Worm (Caenorhabditis elegans) whole organism, early embryonic: ENCODE results near the gene C33A11.2.

Experiments used
- B0310.2 ChIP-seq: sonication (generic microtip); optimal IDR thresholded peaks from 2 replicates; lab custom pipeline; 2016; ENCODE audit warnings: mild to moderate bottlenecking, missing genetic modification characterization, missing compliant biosample characterization
- F13C5.2 ChIP-seq: sonication (generic microtip); optimal IDR thresholded peaks from 2 replicates; lab custom pipeline; 2017; ENCODE audit warnings: mild to moderate bottlenecking, missing genetic modification characterization, inconsistent platforms, missing compliant biosample characterization
- aly-1 ChIP-seq: sonication (generic microtip); optimal IDR thresholded peaks from 2 replicates; lab custom pipeline; 2016; ENCODE audit warnings: missing genetic modification characterization, missing compliant biosample characterization
- ama-1 ChIP-seq: fragments of 150-350 bp; optimal IDR thresholded peaks from 2 replicates; lab custom pipeline; 2014
- ceh-13 ChIP-seq: fragments of 200-800 bp; sonication (Bioruptor generic); optimal IDR thresholded peaks from 2 replicates; lab custom pipeline; 2018; ENCODE audit warnings: mild to moderate bottlenecking, missing genetic modification characterization, missing compliant biosample characterization
- ceh-36 ChIP-seq: sonication (generic microtip); optimal IDR thresholded peaks from 2 replicates; lab custom pipeline; 2016; ENCODE audit warnings: missing genetic modification characterization, inconsistent platforms, missing compliant biosample characterization
- ets-7 ChIP-seq: sonication (generic microtip); optimal IDR thresholded peaks from 2 replicates; lab custom pipeline; 2016; ENCODE audit warnings: missing genotype, missing genetic modification characterization, missing compliant biosample characterization
- flt-1 ChIP-seq: fragments of 200-800 bp; sonication (Bioruptor generic); IDR thresholded peaks from 2 replicates; pipeline ENCODE4 v1.3.6; 2022; ENCODE audit warnings: missing genetic modification characterization, missing compliant biosample characterization
- hmbx-1 ChIP-seq: sonication (generic microtip); optimal IDR thresholded peaks from 2 replicates; lab custom pipeline; 2016; ENCODE audit warnings: mild to moderate bottlenecking, missing genetic modification characterization, missing compliant biosample characterization
- hmg-4 ChIP-seq: fragments of 200-800 bp; sonication (Bioruptor generic); optimal IDR thresholded peaks from 2 replicates; lab custom pipeline; 2018; ENCODE audit warnings: mild to moderate bottlenecking, missing genetic modification characterization, missing compliant biosample characterization
- hnd-1 ChIP-seq: sonication (generic microtip); optimal IDR thresholded peaks from 2 replicates; lab custom pipeline; 2016; ENCODE audit warnings: missing genetic modification characterization, missing compliant biosample characterization
- pes-1 ChIP-seq: fragments of 200-800 bp; sonication (Bioruptor generic); IDR thresholded peaks from 2 replicates; pipeline ENCODE4 v1.3.6; 2022; ENCODE audit warnings: missing genetic modification reagents, missing genetic modification characterization, missing compliant biosample characterization
- scrt-1 ChIP-seq: fragments of 200-800 bp; sonication (Bioruptor generic); IDR thresholded peaks from 2 replicates; pipeline ENCODE4 v1.3.6; 2022; ENCODE audit warnings: missing genetic modification characterization, missing compliant biosample characterization
- sea-1 ChIP-seq: fragments of 200-800 bp; sonication (Bioruptor generic); conservative IDR thresholded peaks from 2 replicates; pipeline ENCODE4 v1.3.6; 2022; ENCODE audit warnings: missing genetic modification characterization, missing compliant biosample characterization
- tbx-11 ChIP-seq: fragments of 200-800 bp; sonication (Bioruptor generic); IDR thresholded peaks from 2 replicates; pipeline ENCODE4 v1.3.6; 2022; ENCODE audit warnings: missing genetic modification characterization, missing compliant biosample characterization
- tbx-37 ChIP-seq: fragments of 200-800 bp; sonication (Bioruptor generic); conservative IDR thresholded peaks from 2 replicates; pipeline ENCODE4 v1.3.6; 2022; ENCODE audit warnings: missing genetic modification reagents, missing genetic modification characterization, missing compliant biosample characterization
- tra-4 ChIP-seq: sonication (generic microtip); optimal IDR thresholded peaks from 2 replicates; lab custom pipeline; 2017; ENCODE audit warnings: missing genetic modification characterization, missing compliant biosample characterization

Gene C33A11.2

DNA sequence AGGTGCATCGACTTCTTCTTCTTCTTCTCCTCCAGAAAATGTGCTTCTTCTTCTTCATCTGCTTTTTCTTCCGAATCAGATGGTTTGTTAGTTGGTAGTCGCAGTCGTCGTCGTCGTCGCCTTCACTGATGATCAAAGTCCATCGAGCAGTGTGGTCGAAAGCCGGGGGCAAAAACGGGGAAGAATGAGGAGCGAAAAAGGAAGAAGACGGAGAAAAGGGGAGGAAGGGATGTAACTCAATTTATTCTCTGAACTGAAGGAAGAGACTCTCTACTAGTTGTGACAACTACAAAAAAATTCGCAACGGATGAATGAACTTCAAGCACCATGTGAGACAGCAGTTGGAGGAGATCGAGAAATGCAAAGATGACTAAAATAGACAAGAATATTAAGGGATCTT, 29.9 kb downstream of the C33A11.2 start:
- TF ChIP-seq flt-1 (GFP tag; lab: Robert Waterston, UW) (no peak), hnd-1 (tag; lab: Kevin White, UChicago) (no peak), ama-1 (no peak), F13C5.2 (tag; lab: Kevin White, UChicago) (no peak), tbx-37 (GFP tag; lab: Robert Waterston, UW) (no peak), hmbx-1 (tag; lab: Kevin White, UChicago) (no peak), tbx-11 (GFP tag; lab: Robert Waterston, UW) (no peak), ceh-13 (GFP tag; lab: Kevin White, UChicago) (no peak), scrt-1 (GFP tag; lab: Robert Waterston, UW) (no peak), B0310.2 (no peak), aly-1 (no peak), pes-1 (GFP tag; lab: Robert Waterston, UW) (no peak), tra-4 (tag; lab: Kevin White, UChicago) (no peak), ceh-36 (tag; lab: Kevin White, UChicago) (no peak), hmg-4 (GFP tag; lab: Kevin White, UChicago) (no peak), sea-1 (GFP tag; lab: Robert Waterston, UW) (no peak), ets-7 (no peak)

DNA sequence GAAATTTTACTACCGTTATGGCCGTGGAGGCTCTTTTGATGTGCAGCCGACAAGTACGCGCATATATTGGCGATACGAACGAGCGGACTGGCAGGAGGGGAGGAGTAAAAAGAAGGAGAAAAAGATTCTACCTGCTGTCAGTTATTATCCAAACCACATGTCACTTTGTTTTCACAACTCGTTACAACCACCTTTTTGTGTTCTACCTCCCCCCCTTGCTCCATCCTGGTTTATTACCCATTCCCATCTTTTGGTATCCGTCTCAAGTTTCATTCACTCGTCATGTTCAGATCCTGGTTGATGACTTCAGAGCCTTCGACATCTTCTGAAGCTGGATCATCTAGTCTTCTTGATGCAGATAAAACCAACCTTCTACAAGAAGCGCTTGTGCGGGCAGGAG, 41.8 kb downstream of the C33A11.2 start, which contains the start of gene psa-3:
Gene psa-3 (plus strand): TSS at position 301 of the 400 bp plus-strand sequence.
- no peak for TF ChIP-seq ets-7
- no peak for TF ChIP-seq flt-1 (GFP tag; lab: Robert Waterston, UW)
- no peak for TF ChIP-seq tra-4 (tag; lab: Kevin White, UChicago)
- TF ChIP-seq tbx-11 (GFP tag; lab: Robert Waterston, UW), result no peak
- no peak for TF ChIP-seq ceh-13 (GFP tag; lab: Kevin White, UChicago)
- TF ChIP-seq pes-1 (GFP tag; lab: Robert Waterston, UW), result no peak
- no peak for TF ChIP-seq aly-1
- TF ChIP-seq F13C5.2 (tag; lab: Kevin White, UChicago), result no peak
- TF ChIP-seq hmg-4 (GFP tag; lab: Kevin White, UChicago), result no peak
- TF ChIP-seq B0310.2, result no peak
- no peak for TF ChIP-seq hmbx-1 (tag; lab: Kevin White, UChicago)
- TF ChIP-seq scrt-1 (GFP tag; lab: Robert Waterston, UW), result no peak
- TF ChIP-seq tbx-37 (GFP tag; lab: Robert Waterston, UW), result no peak
- no peak for TF ChIP-seq hnd-1 (tag; lab: Kevin White, UChicago)
- no peak for TF ChIP-seq sea-1 (GFP tag; lab: Robert Waterston, UW)
- no peak for TF ChIP-seq ama-1

DNA sequence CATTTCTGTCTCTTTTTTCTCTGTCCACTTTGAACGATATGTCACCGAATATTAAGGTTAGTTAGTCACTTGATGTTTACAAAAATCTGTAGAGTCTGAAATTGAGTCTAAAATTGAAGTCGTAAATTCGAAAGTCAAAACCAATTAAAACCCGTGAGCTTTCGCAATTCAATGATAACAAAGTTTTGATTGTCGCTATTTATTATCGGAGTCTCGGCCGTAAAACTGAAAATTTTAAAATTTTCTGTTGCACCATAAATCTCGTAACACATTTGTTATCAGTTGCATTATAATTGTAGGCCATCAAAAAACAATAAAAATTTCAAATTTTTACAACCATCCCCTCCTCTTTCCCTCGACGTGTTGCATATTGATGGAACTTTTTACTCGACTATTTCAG, 42.8 kb downstream of the C33A11.2 start:
- no peak for TF ChIP-seq ceh-13 (GFP tag; lab: Kevin White, UChicago)
- no peak for TF ChIP-seq scrt-1 (GFP tag; lab: Robert Waterston, UW)
- no peak for TF ChIP-seq pes-1 (GFP tag; lab: Robert Waterston, UW)
- no peak for TF ChIP-seq ceh-36 (tag; lab: Kevin White, UChicago)
- TF ChIP-seq F13C5.2 (tag; lab: Kevin White, UChicago), result no peak
- TF ChIP-seq tra-4 (tag; lab: Kevin White, UChicago), result no peak
- TF ChIP-seq hnd-1 (tag; lab: Kevin White, UChicago), result no peak
- no peak for TF ChIP-seq hmbx-1 (tag; lab: Kevin White, UChicago)
- TF ChIP-seq flt-1 (GFP tag; lab: Robert Waterston, UW), result no peak
- no peak for TF ChIP-seq hmg-4 (GFP tag; lab: Kevin White, UChicago)

DNA sequence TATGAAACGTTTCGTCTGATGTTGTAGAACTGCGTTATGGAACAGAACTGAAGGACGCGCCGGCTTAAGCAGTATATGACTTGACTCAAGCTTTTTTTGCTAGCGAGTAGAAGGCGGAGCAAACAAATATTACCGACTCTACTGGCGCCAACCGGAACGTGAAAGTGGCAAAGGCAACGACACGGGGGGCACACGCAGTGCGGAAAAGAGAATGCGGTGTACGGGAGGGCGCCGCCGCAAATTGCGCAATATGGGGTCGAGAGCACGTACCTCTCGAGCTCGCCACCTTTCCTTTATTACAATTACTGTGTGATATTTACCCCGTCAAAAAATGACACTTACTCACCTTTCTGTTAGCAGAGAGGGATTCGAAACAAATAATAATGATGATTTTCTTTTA, 49.4 kb downstream of the C33A11.2 start, which contains the start of gene pqn-36:
Gene pqn-36 (minus strand): TSS at position 268 of the 400 bp plus-strand sequence.
- no peak for TF ChIP-seq hmbx-1 (tag; lab: Kevin White, UChicago)
- no peak for TF ChIP-seq hmg-4 (GFP tag; lab: Kevin White, UChicago)
- no peak for TF ChIP-seq scrt-1 (GFP tag; lab: Robert Waterston, UW)
- no peak for TF ChIP-seq F13C5.2 (tag; lab: Kevin White, UChicago)
- no peak for TF ChIP-seq pes-1 (GFP tag; lab: Robert Waterston, UW)
- no peak for TF ChIP-seq ama-1
- no peak for TF ChIP-seq B0310.2
- TF ChIP-seq tbx-37 (GFP tag; lab: Robert Waterston, UW), result no peak
- no peak for TF ChIP-seq tra-4 (tag; lab: Kevin White, UChicago)
- no peak for TF ChIP-seq aly-1
- TF ChIP-seq ets-7, result no peak
- no peak for TF ChIP-seq ceh-13 (GFP tag; lab: Kevin White, UChicago)
- no peak for TF ChIP-seq sea-1 (GFP tag; lab: Robert Waterston, UW)
- no peak for TF ChIP-seq flt-1 (GFP tag; lab: Robert Waterston, UW)
- no peak for TF ChIP-seq hnd-1 (tag; lab: Kevin White, UChicago)
- TF ChIP-seq tbx-11 (GFP tag; lab: Robert Waterston, UW), result no peak
- TF ChIP-seq ceh-36 (tag; lab: Kevin White, UChicago), result no peak
